Fruit fly (Drosophila melanogaster) whole organism, prepupa: ENCODE data around the gene TfIIA-S.

ENCODE experiments used
- Blimp-1 ChIP-seq: fragments of 200-800 bp; sonication (Bioruptor generic); optimal IDR thresholded peaks from 3 replicates; lab custom pipeline; 2017; ENCODE audit warnings: missing biosample characterization, missing genetic modification characterization, mild to moderate bottlenecking, moderate library complexity, missing genetic modification reagents
- CG10631 ChIP-seq: fragments of 200-800 bp; sonication (Bioruptor generic); optimal IDR thresholded peaks from 2 replicates; lab custom pipeline; 2016; ENCODE audit warnings: missing biosample characterization, missing genetic modification characterization
- CG15336 ChIP-seq: fragments of 200-800 bp; sonication (Bioruptor generic); IDR thresholded peaks from 2 replicates; pipeline ENCODE4 v1.3.6; 2022; ENCODE audit warnings: missing biosample characterization, missing genetic modification characterization
- CG1621 ChIP-seq: fragments of 200-800 bp; sonication (Bioruptor generic); optimal IDR thresholded peaks from 3 replicates; lab custom pipeline; 2018; ENCODE audit warnings: missing biosample characterization, mild to moderate bottlenecking, missing genetic modification characterization
- CG4318 ChIP-seq: fragments of 200-800 bp; sonication (Bioruptor generic); optimal IDR thresholded peaks from 3 replicates; lab custom pipeline; 2017; ENCODE audit warnings: missing biosample characterization, mild to moderate bottlenecking, missing genetic modification characterization
- CG6163 ChIP-seq: fragments of 200-800 bp; sonication (Bioruptor generic); IDR thresholded peaks from 3 replicates; pipeline ENCODE4 v1.3.6; 2022; ENCODE audit warnings: missing biosample characterization, missing genetic modification characterization
- CG9139 ChIP-seq: fragments of 200-800 bp; sonication (Bioruptor generic); optimal IDR thresholded peaks from 3 replicates; lab custom pipeline; 2017; ENCODE audit warnings: missing biosample characterization, mild to moderate bottlenecking, missing genetic modification characterization
- Gug ChIP-seq: fragments of 200-800 bp; sonication (Bioruptor generic); IDR thresholded peaks from 2 replicates; pipeline ENCODE4 v1.3.6; 2022; ENCODE audit warnings: missing biosample characterization, missing genetic modification characterization
- Hr39 ChIP-seq: fragments of 200-800 bp; sonication (Bioruptor generic); optimal IDR thresholded peaks from 2 replicates; lab custom pipeline; 2016; ENCODE audit warnings: missing biosample characterization, missing genetic modification characterization
- Sox14 ChIP-seq: fragments of 200-800 bp; sonication (Bioruptor generic); optimal IDR thresholded peaks from 3 replicates; lab custom pipeline; 2016; ENCODE audit warnings: missing biosample characterization, missing genetic modification characterization
- net ChIP-seq: fragments of 200-800 bp; sonication (Bioruptor generic); optimal IDR thresholded peaks from 3 replicates; lab custom pipeline; 2016; ENCODE audit warnings: missing biosample characterization, missing genetic modification characterization
- svp ChIP-seq: fragments of 200-800 bp; sonication (Bioruptor generic); peaks from one replicate; lab custom pipeline; 2016; ENCODE audit warnings: missing biosample characterization, missing genetic modification characterization

DNA sequence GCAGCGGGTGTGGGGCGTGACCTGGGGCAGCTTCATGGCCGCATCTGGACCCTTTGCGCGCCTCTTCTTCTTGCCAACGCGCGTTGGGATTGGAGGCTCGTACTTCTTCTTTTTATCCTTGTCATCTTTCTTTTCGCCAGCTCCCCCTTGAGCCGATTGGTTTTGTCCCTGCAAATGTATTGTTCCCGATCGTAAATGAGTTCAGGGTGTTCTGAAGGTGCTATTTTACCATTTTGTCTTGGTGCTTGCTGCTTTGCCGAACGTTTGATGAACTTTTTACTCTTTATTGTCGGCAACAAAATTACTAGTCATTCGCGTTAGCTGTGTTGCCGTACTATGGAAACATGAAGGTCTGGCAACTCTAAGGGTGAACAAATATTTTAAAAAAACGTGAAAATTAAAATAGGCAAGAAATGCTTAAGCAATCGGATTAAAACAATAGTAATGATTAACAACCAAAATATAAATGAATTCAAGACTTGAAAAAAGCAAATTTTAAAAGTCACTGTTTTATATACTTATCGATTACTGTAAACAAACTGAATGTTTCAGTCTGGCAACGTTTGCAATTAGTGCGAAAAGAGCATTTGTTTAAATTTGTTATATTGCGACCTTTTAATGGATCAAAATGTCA lies 40.4 kb upstream of the TfIIA-S start, which contains the start of the genes Rpt2 and CG13599:
- TF ChIP-seq Sox14 (peak; percentile 59), Blimp-1 (GFP tag; lab: Kevin White, UChicago) (no peak), CG6163 (no peak), CG9139 (GFP tag; lab: Kevin White, UChicago) (no peak), CG10631 (no peak), svp (GFP tag; lab: Kevin White, UChicago) (no peak), CG1621 (tag; lab: Kevin White, UChicago) (no peak), net (no peak), Hr39 (GFP tag; lab: Kevin White, UChicago) (no peak), CG15336 (GFP tag; lab: Robert Waterston, UW) (no peak), Gug (GFP tag; lab: Robert Waterston, UW) (no peak), CG4318 (GFP tag; lab: Kevin White, UChicago) (no peak)
